Fruit fly (Drosophila melanogaster) whole organism, prepupa: Measurements from ENCODE around the gene CG12522.

Experiments used
- Blimp-1 ChIP-seq: fragments of 200-800 bp; sonication (Bioruptor generic); optimal IDR thresholded peaks from 3 replicates; lab custom pipeline; 2017; ENCODE audit warnings: missing biosample characterization, missing genetic modification characterization, mild to moderate bottlenecking, moderate library complexity, missing genetic modification reagents
- CG10631 ChIP-seq: fragments of 200-800 bp; sonication (Bioruptor generic); optimal IDR thresholded peaks from 2 replicates; lab custom pipeline; 2016; ENCODE audit warnings: missing biosample characterization, missing genetic modification characterization
- CG10669 ChIP-seq: fragments of 200-800 bp; sonication (Bioruptor generic); optimal IDR thresholded peaks from 3 replicates; lab custom pipeline; 2018; ENCODE audit warnings: missing biosample characterization, mild to moderate bottlenecking, missing genetic modification characterization, moderate library complexity
- CG11294 ChIP-seq: fragments of 200-800 bp; sonication (Bioruptor generic); IDR thresholded peaks from 2 replicates; pipeline ENCODE4 v1.3.6; 2022; ENCODE audit warnings: missing biosample characterization, missing genetic modification characterization
- CG11902 ChIP-seq: fragments of 200-800 bp; sonication (Bioruptor generic); optimal IDR thresholded peaks from 3 replicates; lab custom pipeline; 2016; ENCODE audit warnings: missing biosample characterization, missing genetic modification characterization
- CG15336 ChIP-seq: fragments of 200-800 bp; sonication (Bioruptor generic); IDR thresholded peaks from 2 replicates; pipeline ENCODE4 v1.3.6; 2022; ENCODE audit warnings: missing biosample characterization, missing genetic modification characterization
- CG1621 ChIP-seq: fragments of 200-800 bp; sonication (Bioruptor generic); optimal IDR thresholded peaks from 3 replicates; lab custom pipeline; 2018; ENCODE audit warnings: missing biosample characterization, mild to moderate bottlenecking, missing genetic modification characterization
- CG3032 ChIP-seq: fragments of 200-800 bp; optimal IDR thresholded peaks from 2 replicates; lab custom pipeline; 2019; ENCODE audit warnings: missing biosample characterization, mild to moderate bottlenecking, missing genetic modification characterization, moderate library complexity
- CG31627 ChIP-seq: fragments of 200-800 bp; sonication (Bioruptor generic); optimal IDR thresholded peaks from 3 replicates; lab custom pipeline; 2016; ENCODE audit warnings: missing biosample characterization, missing genetic modification characterization
- CG34406 ChIP-seq: fragments of 200-800 bp; sonication (Bioruptor generic); optimal IDR thresholded peaks from 3 replicates; lab custom pipeline; 2016; ENCODE audit warnings: missing biosample characterization, missing genetic modification characterization
- CG6163 ChIP-seq: fragments of 200-800 bp; sonication (Bioruptor generic); IDR thresholded peaks from 3 replicates; pipeline ENCODE4 v1.3.6; 2022; ENCODE audit warnings: missing biosample characterization, missing genetic modification characterization
- CG6276 ChIP-seq: fragments of 200-800 bp; sonication (Bioruptor generic); optimal IDR thresholded peaks from 2 replicates; lab custom pipeline; 2017; ENCODE audit warnings: missing biosample characterization, mild to moderate bottlenecking, missing genetic modification characterization
- CG6792 ChIP-seq: fragments of 200-800 bp; sonication (Bioruptor generic); optimal IDR thresholded peaks from 3 replicates; lab custom pipeline; 2016; ENCODE audit warnings: missing biosample characterization, missing genetic modification characterization
- CG6808 ChIP-seq: fragments of 200-800 bp; sonication (Bioruptor generic); optimal IDR thresholded peaks from 3 replicates; lab custom pipeline; 2017; ENCODE audit warnings: missing biosample characterization, missing genetic modification characterization, mild to moderate bottlenecking, moderate library complexity, missing genetic modification reagents
- CG6854 ChIP-seq: fragments of 200-800 bp; sonication (Bioruptor generic); optimal IDR thresholded peaks from 2 replicates; lab custom pipeline; 2017; ENCODE audit warnings: missing biosample characterization, mild to moderate bottlenecking, missing genetic modification characterization
- CG7368 ChIP-seq: fragments of 200-800 bp; sonication (Bioruptor generic); optimal IDR thresholded peaks from 3 replicates; lab custom pipeline; 2016; ENCODE audit warnings: missing biosample characterization, missing genetic modification characterization
- CG8119 ChIP-seq: fragments of 200-800 bp; sonication (Bioruptor generic); IDR thresholded peaks from 3 replicates; pipeline ENCODE4 v1.3.6; 2022; ENCODE audit warnings: missing biosample characterization, missing genetic modification characterization
- CG8319 ChIP-seq: fragments of 200-800 bp; sonication (Bioruptor generic); optimal IDR thresholded peaks from 3 replicates; lab custom pipeline; 2016; ENCODE audit warnings: missing biosample characterization, missing genetic modification characterization
- CG9139 ChIP-seq: fragments of 200-800 bp; sonication (Bioruptor generic); optimal IDR thresholded peaks from 3 replicates; lab custom pipeline; 2017; ENCODE audit warnings: missing biosample characterization, mild to moderate bottlenecking, missing genetic modification characterization
- Eip75B ChIP-seq: fragments of 200-800 bp; sonication (Bioruptor generic); optimal IDR thresholded peaks from 3 replicates; lab custom pipeline; 2016; ENCODE audit warnings: missing biosample characterization, missing genetic modification characterization
- Eip78C ChIP-seq: fragments of 200-800 bp; sonication (Bioruptor generic); peaks from one replicate; lab custom pipeline; 2016; ENCODE audit warnings: missing biosample characterization, missing genetic modification characterization
- Eip93F ChIP-seq: fragments of 200-800 bp; sonication (Bioruptor generic); optimal IDR thresholded peaks from 2 replicates; lab custom pipeline; 2016; ENCODE audit warnings: missing biosample characterization, mild to moderate bottlenecking, missing genetic modification characterization
- Ets21C ChIP-seq: fragments of 200-800 bp; sonication (Bioruptor generic); optimal IDR thresholded peaks from 3 replicates; lab custom pipeline; 2016; ENCODE audit warnings: missing biosample characterization, missing genetic modification characterization
- Ets96B ChIP-seq: fragments of 200-800 bp; optimal IDR thresholded peaks from 2 replicates; lab custom pipeline; 2019; ENCODE audit warnings: missing biosample characterization, mild to moderate bottlenecking, missing genetic modification characterization, moderate library complexity
- Hr38 ChIP-seq: sonication (Bioruptor generic); optimal IDR thresholded peaks from 2 replicates; lab custom pipeline; 2016; ENCODE audit warnings: missing biosample characterization, missing genetic modification characterization
- Hr39 ChIP-seq: fragments of 200-800 bp; sonication (Bioruptor generic); optimal IDR thresholded peaks from 2 replicates; lab custom pipeline; 2016; ENCODE audit warnings: missing biosample characterization, missing genetic modification characterization
- Lpt ChIP-seq: fragments of 200-800 bp; sonication (Bioruptor generic); optimal IDR thresholded peaks from 3 replicates; lab custom pipeline; 2016; ENCODE audit warnings: missing biosample characterization, missing genetic modification characterization
- Met ChIP-seq: fragments of 200-800 bp; sonication (Bioruptor generic); optimal IDR thresholded peaks from 3 replicates; lab custom pipeline; 2016; ENCODE audit warnings: missing biosample characterization, missing genetic modification characterization
- Smox ChIP-seq: fragments of 200-800 bp; sonication (Bioruptor generic); optimal IDR thresholded peaks from 3 replicates; lab custom pipeline; 2016; ENCODE audit warnings: missing biosample characterization, missing genetic modification characterization
- Sox102F ChIP-seq: fragments of 200-800 bp; sonication (Bioruptor generic); optimal IDR thresholded peaks from 2 replicates; lab custom pipeline; 2016; ENCODE audit warnings: missing biosample characterization, mild to moderate bottlenecking, missing genetic modification characterization
- Sox14 ChIP-seq: fragments of 200-800 bp; sonication (Bioruptor generic); optimal IDR thresholded peaks from 3 replicates; lab custom pipeline; 2016; ENCODE audit warnings: missing biosample characterization, missing genetic modification characterization
- acj6 ChIP-seq: fragments of 200-800 bp; sonication (Bioruptor generic); optimal IDR thresholded peaks from 3 replicates; lab custom pipeline; 2016; ENCODE audit warnings: missing biosample characterization, missing genetic modification characterization
- dac ChIP-seq: fragments of 200-800 bp; sonication (Bioruptor generic); optimal IDR thresholded peaks from 2 replicates; lab custom pipeline; 2017; ENCODE audit warnings: missing biosample characterization, mild to moderate bottlenecking, missing genetic modification characterization
- eg ChIP-seq: fragments of 200-800 bp; sonication (Bioruptor generic); IDR thresholded peaks from 3 replicates; pipeline ENCODE4 v1.3.6; 2022; ENCODE audit warnings: missing biosample characterization, missing genetic modification characterization
- esn ChIP-seq: fragments of 200-800 bp; sonication (Bioruptor generic); optimal IDR thresholded peaks from 2 replicates; lab custom pipeline; 2016; ENCODE audit warnings: missing biosample characterization, mild to moderate bottlenecking, missing genetic modification characterization, moderate library complexity
- fd85E ChIP-seq: fragments of 200-800 bp; sonication (Bioruptor generic); optimal IDR thresholded peaks from 3 replicates; lab custom pipeline; 2016; ENCODE audit warnings: missing biosample characterization, missing genetic modification characterization
- fkh ChIP-seq: fragments of 200-800 bp; sonication (Bioruptor generic); optimal IDR thresholded peaks from 3 replicates; lab custom pipeline; 2017; ENCODE audit warnings: missing biosample characterization, mild to moderate bottlenecking, missing genetic modification characterization, moderate library complexity
- pdm3 ChIP-seq: fragments of 200-800 bp; sonication (Bioruptor generic); optimal IDR thresholded peaks from 3 replicates; lab custom pipeline; 2016; ENCODE audit warnings: missing biosample characterization, missing genetic modification characterization
- salr ChIP-seq, 2 experiments: fragments of 200-800 bp; sonication (Bioruptor generic); optimal IDR thresholded peaks; 3 replicates each; lab custom pipeline; 2016 to 2018; ENCODE audit warnings: missing biosample characterization in 2 of 2, missing genetic modification characterization in 2 of 2, mild to moderate bottlenecking in 1 of 2
- spab ChIP-seq: fragments of 200-800 bp; sonication (Bioruptor generic); optimal IDR thresholded peaks from 2 replicates; lab custom pipeline; 2017; ENCODE audit warnings: missing biosample characterization, mild to moderate bottlenecking, missing genetic modification characterization, missing genetic modification reagents
- ss ChIP-seq, 2 experiments: fragments of 200-800 bp; sonication (Bioruptor generic); optimal IDR thresholded peaks; 2 replicates in 1 of 2; 3 replicates in 1 of 2; lab custom pipeline; 2017 to 2018; ENCODE audit warnings: mild to moderate bottlenecking in 2 of 2, missing biosample characterization in 2 of 2, missing genetic modification characterization in 2 of 2, moderate library complexity in 1 of 2
- svp ChIP-seq: fragments of 200-800 bp; sonication (Bioruptor generic); peaks from one replicate; lab custom pipeline; 2016; ENCODE audit warnings: missing biosample characterization, missing genetic modification characterization
- topi ChIP-seq: fragments of 200-800 bp; sonication (Bioruptor generic); optimal IDR thresholded peaks from 3 replicates; lab custom pipeline; 2016; ENCODE audit warnings: missing biosample characterization, missing genetic modification characterization
- vri ChIP-seq: fragments of 200-800 bp; sonication (Bioruptor generic); optimal IDR thresholded peaks from 3 replicates; lab custom pipeline; 2016; ENCODE audit warnings: missing biosample characterization, mild to moderate bottlenecking, missing genetic modification characterization

Gene CG12522

dm6 chr3L:11089805-11090440, 18.1 kb upstream of the CG12522 start (continued):
- TF ChIP-seq CG3032 (tag; lab: Kevin White, UChicago) (peak; percentile 11), Lpt (GFP tag; lab: Kevin White, UChicago) (peak; percentile 71), CG7368 (GFP tag; lab: Kevin White, UChicago) (peak; percentile 12), Eip78C (GFP tag; lab: Kevin White, UChicago) (peak; percentile 92), CG8119 (GFP tag; lab: Robert Waterston, UW) (peak; percentile 79), spab (GFP tag; lab: Kevin White, UChicago) (peak; percentile 15), CG15336 (GFP tag; lab: Robert Waterston, UW) (peak; percentile 82), CG34406 (GFP tag; lab: Kevin White, UChicago) (peak; percentile 69), CG6276 (GFP tag; lab: Kevin White, UChicago) (peak; percentile 74), CG6163 (GFP tag; lab: Robert Waterston, UW) (peak; percentile 65; the same call in 1 of the 3 replicates), Hr39 (peak; percentile 62), Met (peak; percentile 78), CG6792 (peak; percentile 50), Sox14 (GFP tag; lab: Kevin White, UChicago) (peak; percentile 69), CG9139 (GFP tag; lab: Kevin White, UChicago) (no peak), Blimp-1 (GFP tag; lab: Kevin White, UChicago) (no peak), CG8319 (no peak), eg (GFP tag; lab: Robert Waterston, UW) (peak; percentile 67), ss (GFP tag; optimal IDR thresholded peaks at IDR 0.05; lab: Kevin White, UChicago) (peak; percentile 28 to 57), CG10631 (GFP tag; lab: Kevin White, UChicago) (peak; percentile 61), pdm3 (peak; percentile 73), CG6808 (GFP tag; lab: Kevin White, UChicago) (no peak), CG11294 (GFP tag; lab: Robert Waterston, UW) (no peak; the same call in 1 of the 2 replicates), Ets21C (GFP tag; lab: Kevin White, UChicago) (peak; percentile 56), CG6854 (GFP tag; lab: Kevin White, UChicago) (no peak), Sox102F (GFP tag; lab: Kevin White, UChicago) (peak; percentile 76), fd85E (GFP tag; lab: Kevin White, UChicago) (no peak), vri (GFP tag; lab: Kevin White, UChicago) (peak; percentile 61), fkh (peak; percentile 92), acj6 (GFP tag; lab: Kevin White, UChicago) (peak; percentile 62)

dm6 chr3L:11091943-11092609, 16.0 kb upstream of the CG12522 start:
- TF ChIP-seq topi = peak; percentile 76
- peak; percentile 74 for TF ChIP-seq esn (GFP tag; lab: Kevin White, UChicago)
- peak; percentile 21 for TF ChIP-seq CG1621 (tag; lab: Kevin White, UChicago)
- peak; percentile 33 for TF ChIP-seq CG10669 (GFP tag; lab: Kevin White, UChicago)
- TF ChIP-seq Eip75B = peak; percentile 58
- TF ChIP-seq Met = peak; percentile 71
- peak; percentile 9 for TF ChIP-seq Lpt (GFP tag; lab: Kevin White, UChicago)
- peak; percentile 51; the same call in 1 of the 3 replicates for TF ChIP-seq eg (GFP tag; lab: Robert Waterston, UW)
- no peak for TF ChIP-seq Ets96B
- TF ChIP-seq CG8319 = peak; percentile 59
- peak; percentile 40 for TF ChIP-seq fd85E (GFP tag; lab: Kevin White, UChicago)
- peak; percentile 66 for TF ChIP-seq pdm3
- TF ChIP-seq Hr38 = no peak
- peak; percentile 70 for TF ChIP-seq Sox14 (GFP tag; lab: Kevin White, UChicago)
- peak; percentile 73 for TF ChIP-seq CG31627
- peak; percentile 59 for TF ChIP-seq Hr39
- peak; percentile 51 for TF ChIP-seq CG6808 (GFP tag; lab: Kevin White, UChicago)
- peak; percentile 42 for TF ChIP-seq fkh
- peak; percentile 54 for TF ChIP-seq CG7368 (GFP tag; lab: Kevin White, UChicago)
- no peak for TF ChIP-seq dac (GFP tag; lab: Kevin White, UChicago)
- TF ChIP-seq Blimp-1 (GFP tag; lab: Kevin White, UChicago) = peak; percentile 15
- 0 out of 2 replicates have a peak, but pooled peaks have one; percentile 9 for TF ChIP-seq CG11294 (GFP tag; lab: Robert Waterston, UW)
- TF ChIP-seq vri (GFP tag; lab: Kevin White, UChicago) = peak; percentile 95
- TF ChIP-seq Smox = peak; percentile 59
- peak; percentile 21 to 52 for TF ChIP-seq ss (GFP tag; optimal IDR thresholded peaks at IDR 0.05; lab: Kevin White, UChicago)
- peak; percentile 73 for TF ChIP-seq svp (GFP tag; lab: Kevin White, UChicago)
- TF ChIP-seq spab (GFP tag; lab: Kevin White, UChicago) = peak; percentile 35
- TF ChIP-seq Eip93F (GFP tag; lab: Kevin White, UChicago) = no peak
- peak; percentile 56 for TF ChIP-seq Sox102F (GFP tag; lab: Kevin White, UChicago)
- peak; percentile 57 for TF ChIP-seq acj6 (GFP tag; lab: Kevin White, UChicago)
- TF ChIP-seq CG11902 = peak; percentile 28
- TF ChIP-seq salr (GFP tag; optimal IDR thresholded peaks at IDR 0.05; lab: Kevin White, UChicago) = peak; percentile 7 to 28
- peak; percentile 21 for TF ChIP-seq CG34406 (GFP tag; lab: Kevin White, UChicago)
- TF ChIP-seq CG3032 (tag; lab: Kevin White, UChicago) = peak; percentile 41
